Fruit fly (Drosophila melanogaster) whole organism, embryonic: ENCODE measurements around the gene CG13056.

ENCODE experiments used
- Adf1 ChIP-seq: fragments of 200-800 bp; sonication (Bioruptor generic); IDR thresholded peaks from 2 replicates; pipeline ENCODE4 v1.3.6; 2022; ENCODE audit warnings: missing biosample characterization, missing genetic modification characterization
- Atf-2 ChIP-seq: fragments of 200-800 bp; sonication (Bioruptor generic); optimal IDR thresholded peaks from 2 replicates; lab custom pipeline; 2016; ENCODE audit warnings: missing biosample characterization, missing genetic modification characterization
- CG10321 ChIP-seq: fragments of 200-800 bp; sonication (Bioruptor generic); IDR thresholded peaks from 2 replicates; pipeline ENCODE4 v1.3.6; 2022; ENCODE audit warnings: missing biosample characterization, missing genetic modification characterization
- CG12942 ChIP-seq: fragments of 200-800 bp; sonication (Bioruptor generic); optimal IDR thresholded peaks from 3 replicates; lab custom pipeline; 2016; ENCODE audit warnings: missing biosample characterization, missing genetic modification characterization
- CG13287 ChIP-seq: fragments of 200-800 bp; sonication (Bioruptor generic); IDR thresholded peaks from 2 replicates; pipeline ENCODE4 v1.3.6; 2022; ENCODE audit warnings: missing biosample characterization, missing genetic modification characterization; ENCODE audit not compliant: partially characterized antibody
- CG15479 ChIP-seq: fragments of 200-800 bp; sonication (Bioruptor generic); optimal IDR thresholded peaks from 3 replicates; lab custom pipeline; 2019; ENCODE audit warnings: missing biosample characterization, mild to moderate bottlenecking, missing genetic modification characterization, moderate library complexity
- CG17829 ChIP-seq: fragments of 200-800 bp; optimal IDR thresholded peaks from 2 replicates; lab custom pipeline; 2019; ENCODE audit warnings: missing biosample characterization, mild to moderate bottlenecking, missing genetic modification characterization, moderate library complexity
- CG2120 ChIP-seq: fragments of 200-800 bp; sonication (Bioruptor generic); optimal IDR thresholded peaks from 3 replicates; lab custom pipeline; 2016; ENCODE audit warnings: missing biosample characterization, missing genetic modification characterization
- CG7271 ChIP-seq: fragments of 200-800 bp; sonication (Bioruptor generic); optimal IDR thresholded peaks from 2 replicates; lab custom pipeline; 2018; ENCODE audit warnings: missing biosample characterization, mild to moderate bottlenecking, missing genetic modification characterization, moderate library complexity
- CG7357 ChIP-seq: fragments of 200-800 bp; sonication (Bioruptor generic); IDR thresholded peaks from 3 replicates; pipeline ENCODE4 v1.3.6; 2022; ENCODE audit warnings: missing biosample characterization, missing genetic modification characterization
- CG8478 ChIP-seq: fragments of >200 bp; optimal IDR thresholded peaks from 2 replicates; lab custom pipeline; 2018
- CG9876 ChIP-seq: fragments of 200-800 bp; sonication (Bioruptor generic); optimal IDR thresholded peaks from 2 replicates; lab custom pipeline; 2016; ENCODE audit warnings: missing biosample characterization, missing genetic modification characterization
- Dek ChIP-seq: fragments of 200-800 bp; sonication (Bioruptor generic); optimal IDR thresholded peaks from 3 replicates; lab custom pipeline; 2019; ENCODE audit warnings: missing biosample characterization, mild to moderate bottlenecking, missing genetic modification characterization, moderate library complexity
- HHEX ChIP-seq: fragments of 200-800 bp; sonication (Bioruptor generic); optimal IDR thresholded peaks from 3 replicates; lab custom pipeline; 2017; ENCODE audit warnings: missing biosample characterization, mild to moderate bottlenecking, missing genetic modification characterization, missing genetic modification reagents
- MBD-R2 ChIP-seq: fragments of 200-800 bp; sonication (Bioruptor generic); IDR thresholded peaks from 2 replicates; pipeline ENCODE4 v1.3.6; 2022; ENCODE audit warnings: missing biosample characterization, missing genetic modification characterization
- MTF-1 ChIP-seq: fragments of 200-800 bp; sonication (Bioruptor generic); optimal IDR thresholded peaks from 2 replicates; lab custom pipeline; 2018; ENCODE audit warnings: missing biosample characterization, mild to moderate bottlenecking, missing genetic modification characterization, borderline replicate concordance
- Meics ChIP-seq: fragments of 200-800 bp; sonication (Bioruptor generic); optimal IDR thresholded peaks from 2 replicates; lab custom pipeline; 2017; ENCODE audit warnings: missing biosample characterization, mild to moderate bottlenecking, missing genetic modification characterization
- Mrtf ChIP-seq: fragments of 200-800 bp; sonication (Bioruptor generic); IDR thresholded peaks from 3 replicates; pipeline ENCODE4 v1.3.6; 2022; ENCODE audit warnings: missing biosample characterization, missing genetic modification characterization
- NC2α ChIP-seq: fragments of 200-800 bp; sonication (Bioruptor generic); optimal IDR thresholded peaks from 2 replicates; lab custom pipeline; 2016; ENCODE audit warnings: missing biosample characterization, missing genetic modification characterization
- Sox100B ChIP-seq: fragments of 200-800 bp; sonication (Bioruptor generic); optimal IDR thresholded peaks from 3 replicates; lab custom pipeline; 2018; ENCODE audit warnings: missing biosample characterization, mild to moderate bottlenecking, missing genetic modification characterization
- Usf ChIP-seq: fragments of 200-800 bp; sonication (Bioruptor generic); optimal IDR thresholded peaks from 2 replicates; lab custom pipeline; 2017; ENCODE audit warnings: missing genotype, missing biosample characterization, missing genetic modification characterization
- YL-1 ChIP-seq: fragments of 200-800 bp; sonication (Bioruptor generic); optimal IDR thresholded peaks from 3 replicates; lab custom pipeline; 2017; ENCODE audit warnings: missing biosample characterization, mild to moderate bottlenecking, missing genetic modification characterization
- bab2 ChIP-seq: fragments of 200-800 bp; sonication (Bioruptor generic); optimal IDR thresholded peaks from 2 replicates; lab custom pipeline; 2016; ENCODE audit warnings: missing biosample characterization, missing genetic modification characterization
- cas ChIP-seq: fragments of 200-800 bp; sonication (Bioruptor generic); IDR thresholded peaks from 2 replicates; pipeline ENCODE4 v1.3.6; 2022; ENCODE audit warnings: missing biosample characterization, missing genetic modification characterization
- chm ChIP-seq: fragments of 200-800 bp; sonication (Bioruptor generic); IDR thresholded peaks from 2 replicates; pipeline ENCODE4 v1.3.6; 2022; ENCODE audit warnings: missing biosample characterization, missing genetic modification characterization
- dmrt99B ChIP-seq: fragments of 200-800 bp; sonication (Bioruptor generic); optimal IDR thresholded peaks from 2 replicates; lab custom pipeline; 2018; ENCODE audit warnings: missing biosample characterization, mild to moderate bottlenecking, missing genetic modification characterization, moderate library complexity
- emc ChIP-seq: fragments of 200-800 bp; sonication (Bioruptor generic); optimal IDR thresholded peaks from 2 replicates; lab custom pipeline; 2016; ENCODE audit warnings: missing biosample characterization, missing genetic modification characterization
- gcm ChIP-seq: fragments of 200-800 bp; sonication (Bioruptor generic); optimal IDR thresholded peaks from 2 replicates; lab custom pipeline; 2019; ENCODE audit warnings: missing biosample characterization, mild to moderate bottlenecking, missing genetic modification characterization, moderate library complexity
- gem ChIP-seq: fragments of 200-800 bp; sonication (Bioruptor generic); optimal IDR thresholded peaks from 2 replicates; lab custom pipeline; 2019; ENCODE audit warnings: missing biosample characterization, mild to moderate bottlenecking, missing genetic modification characterization, moderate library complexity
- gfzf ChIP-seq: fragments of 200-800 bp; sonication (Bioruptor generic); optimal IDR thresholded peaks from 2 replicates; lab custom pipeline; 2016; ENCODE audit warnings: missing biosample characterization, mild to moderate bottlenecking, missing genetic modification characterization, moderate library complexity
- gsb-n ChIP-seq: fragments of 200-800 bp; sonication (Bioruptor generic); optimal IDR thresholded peaks from 3 replicates; lab custom pipeline; 2018; ENCODE audit warnings: missing biosample characterization, mild to moderate bottlenecking, missing genetic modification characterization
- her ChIP-seq: fragments of 200-800 bp; sonication (Bioruptor generic); optimal IDR thresholded peaks from 2 replicates; lab custom pipeline; 2016; ENCODE audit warnings: missing biosample characterization, missing genetic modification characterization
- kay ChIP-seq: fragments of 200-800 bp; sonication (Bioruptor generic); optimal IDR thresholded peaks from 2 replicates; lab custom pipeline; 2016; ENCODE audit warnings: missing biosample characterization, missing genetic modification characterization
- lilli ChIP-seq: fragments of 200-800 bp; sonication (Bioruptor generic); optimal IDR thresholded peaks from 3 replicates; lab custom pipeline; 2016; ENCODE audit warnings: missing biosample characterization, missing genetic modification characterization
- lov ChIP-seq, 2 experiments: fragments of 200-800 bp in 1 of 2; fragments of >200 bp in 1 of 2; sonication (Bioruptor generic) in 1 of 2; IDR thresholded peaks in 1 of 2; optimal IDR thresholded peaks in 1 of 2; 2 replicates in 1 of 2; 3 replicates in 1 of 2; pipeline versions ENCODE4 v1.3.6 to Lab custom; 2017 to 2022; ENCODE audit warnings: missing biosample characterization in 1 of 2, missing genetic modification characterization in 1 of 2
- maf-S ChIP-seq: fragments of 200-800 bp; sonication (Bioruptor generic); optimal IDR thresholded peaks from 2 replicates; lab custom pipeline; 2016; ENCODE audit warnings: missing biosample characterization, missing genetic modification characterization
- otp ChIP-seq: fragments of 200-800 bp; sonication (Bioruptor generic); IDR thresholded peaks from 3 replicates; pipeline ENCODE4, ENCODE4 v1.3.6; 2022; ENCODE audit warnings: missing biosample characterization, missing genetic modification characterization
- p53 ChIP-seq: fragments of 200-800 bp; sonication (Bioruptor generic); optimal IDR thresholded peaks from 2 replicates; lab custom pipeline; 2016; ENCODE audit warnings: missing biosample characterization, missing genetic modification characterization
- pho ChIP-seq: fragments of 200-800 bp; sonication (Bioruptor generic); optimal IDR thresholded peaks from 2 replicates; lab custom pipeline; 2016; ENCODE audit warnings: missing biosample characterization, missing genetic modification characterization
- prd ChIP-seq, 3 experiments: fragments of >200 bp in 2 of 3; fragments of 200-800 bp in 1 of 3; sonication (Bioruptor generic) in 1 of 3; optimal IDR thresholded peaks in 2 of 3; IDR thresholded peaks in 1 of 3; 2 replicates in 2 of 3; 3 replicates in 1 of 3; pipeline versions ENCODE4 v1.3.6 to Lab custom; 2017 to 2022; ENCODE audit warnings: missing biosample characterization in 1 of 3, missing genetic modification characterization in 1 of 3
- row ChIP-seq: fragments of 200-800 bp; sonication (Bioruptor generic); IDR thresholded peaks from 3 replicates; pipeline ENCODE4 v1.3.6; 2022; ENCODE audit warnings: missing biosample characterization, missing genetic modification characterization
- sisA ChIP-seq: fragments of 200-800 bp; sonication (Bioruptor generic); IDR thresholded peaks from 2 replicates; pipeline ENCODE4 v1.3.6; 2022; ENCODE audit warnings: missing biosample characterization, missing genetic modification characterization
- slou ChIP-seq: fragments of 200-800 bp; sonication (Bioruptor generic); optimal IDR thresholded peaks from 3 replicates; lab custom pipeline; 2016; ENCODE audit warnings: missing biosample characterization, missing genetic modification characterization
- sna ChIP-seq: fragments of 200-800 bp; sonication (Bioruptor generic); IDR thresholded peaks from 2 replicates; pipeline ENCODE4 v1.3.6; 2022; ENCODE audit warnings: missing biosample characterization, missing genetic modification characterization; ENCODE audit not compliant: partially characterized antibody
- sqz ChIP-seq: fragments of 200-800 bp; sonication (Bioruptor generic); optimal IDR thresholded peaks from 3 replicates; lab custom pipeline; 2018; ENCODE audit warnings: missing biosample characterization, mild to moderate bottlenecking, missing genetic modification characterization
- sr ChIP-seq: fragments of 200-800 bp; sonication (Bioruptor generic); IDR thresholded peaks from 3 replicates; pipeline ENCODE4 v1.3.6; 2022; ENCODE audit warnings: missing biosample characterization, missing genetic modification characterization
- sug ChIP-seq: fragments of 200-800 bp; optimal IDR thresholded peaks from 2 replicates; lab custom pipeline; 2019; ENCODE audit warnings: missing biosample characterization, mild to moderate bottlenecking, missing genetic modification characterization, moderate library complexity
- tap ChIP-seq: fragments of 200-800 bp; optimal IDR thresholded peaks from 3 replicates; lab custom pipeline; 2019; ENCODE audit warnings: missing biosample characterization, mild to moderate bottlenecking, missing genetic modification characterization, moderate library complexity

CG13056 gene

dm6 chr3L:16377768-16378764 is 45.0 kb downstream of the CG13056 start, which contains the start of gene roq (continued):
- TF ChIP-seq CG12942 (no peak), emc (GFP tag; lab: Kevin White, UChicago) (no peak), HHEX (no peak), CG13287 (peak; percentile 72; the same call in 1 of the 2 replicates), CG9876 (no peak), gsb-n (tag; lab: Kevin White, UChicago) (no peak), MBD-R2 (peak; percentile 77), gfzf (GFP tag; lab: Kevin White, UChicago) (peak; percentile 96), bab2 (GFP tag; lab: Kevin White, UChicago) (no peak), lov (optimal IDR thresholded peaks at IDR 0.05; lab: Kevin White, UChicago) (no peak), lov (GFP tag; IDR thresholded peaks at IDR 0.05; lab: Robert Waterston, UW) (no peak), Mrtf (GFP tag; lab: Robert Waterston, UW) (no peak), prd (optimal IDR thresholded peaks at IDR 0.05; lab: Kevin White, UChicago) (no peak), prd (GFP tag; IDR thresholded peaks at IDR 0.05; lab: Robert Waterston, UW) (no peak), her (GFP tag; lab: Kevin White, UChicago) (no peak), CG15479 (GFP tag; lab: Kevin White, UChicago) (no peak), NC2α (GFP tag; lab: Kevin White, UChicago) (no peak), chm (GFP tag; lab: Robert Waterston, UW) (no peak), CG7357 (GFP tag; lab: Robert Waterston, UW) (no peak), Atf-2 (GFP tag; lab: Kevin White, UChicago) (no peak), Dek (tag; lab: Kevin White, UChicago) (no peak), lilli (GFP tag; lab: Kevin White, UChicago) (no peak), MTF-1 (GFP tag; lab: Kevin White, UChicago) (no peak), CG7271 (tag; lab: Kevin White, UChicago) (no peak), otp (GFP tag; lab: Robert Waterston, UW) (no peak), Usf (GFP tag; lab: Kevin White, UChicago) (no peak), sqz (no peak), Adf1 (GFP tag; lab: Robert Waterston, UW) (no peak), sisA (GFP tag; lab: Robert Waterston, UW) (no peak), Sox100B (no peak), CG17829 (tag; lab: Kevin White, UChicago) (peak; percentile 51), tap (no peak), dmrt99B (tag; lab: Kevin White, UChicago) (no peak), p53 (GFP tag; lab: Kevin White, UChicago) (no peak), sr (GFP tag; lab: Robert Waterston, UW) (no peak), CG8478 (lab: Kevin White, UChicago) (peak; percentile 86), gem (tag; lab: Kevin White, UChicago) (no peak), YL-1 (peak; percentile 66), sna (0 out of 2 replicates have a peak, but pooled peaks have one; percentile 19), sug (tag; lab: Kevin White, UChicago) (peak; percentile 93), Meics (GFP tag; lab: Kevin White, UChicago) (no peak), cas (GFP tag; lab: Robert Waterston, UW) (no peak), CG2120 (GFP tag; lab: Kevin White, UChicago) (no peak), CG10321 (no peak), row (GFP tag; lab: Robert Waterston, UW) (no peak; the same call in 2 of the 3 replicates), slou (GFP tag; lab: Kevin White, UChicago) (no peak), gcm (GFP tag; lab: Kevin White, UChicago) (no peak), pho (no peak), maf-S (GFP tag; lab: Kevin White, UChicago) (no peak), kay (GFP tag; lab: Kevin White, UChicago) (no peak)
